Worm (Caenorhabditis elegans) whole organism, L3 larva: Measurements from ENCODE around the gene irld-8.

Source experiments
- R02D3.7 ChIP-seq: fragments of 150-350 bp; optimal IDR thresholded peaks from 2 replicates; lab custom pipeline; 2014; ENCODE audit warnings: missing biosample characterization, missing genetic modification characterization
- ZK546.5 ChIP-seq: sonication (generic microtip); optimal IDR thresholded peaks from 2 replicates; lab custom pipeline; 2017; ENCODE audit warnings: missing biosample characterization, missing genetic modification characterization
- ceh-16 ChIP-seq: sonication (generic microtip); optimal IDR thresholded peaks from 2 replicates; lab custom pipeline; 2017; ENCODE audit warnings: missing biosample characterization, missing genetic modification characterization
- ceh-28 ChIP-seq: fragments of 150-350 bp; optimal IDR thresholded peaks from 2 replicates; lab custom pipeline; 2014; ENCODE audit warnings: missing biosample characterization, missing genetic modification reagents, missing genetic modification characterization
- ceh-9 ChIP-seq: sonication (generic microtip); optimal IDR thresholded peaks from 2 replicates; lab custom pipeline; 2018; ENCODE audit warnings: missing biosample characterization, missing genetic modification characterization
- egl-27 ChIP-seq: sonication (generic microtip); optimal IDR thresholded peaks from 4 replicates; lab custom pipeline; 2017; ENCODE audit warnings: missing biosample characterization, missing genetic modification reagents, missing genetic modification characterization
- elt-1 ChIP-seq: fragments of 150-350 bp; optimal IDR thresholded peaks from 2 replicates; lab custom pipeline; 2014; ENCODE audit warnings: missing biosample characterization, missing genetic modification characterization
- elt-2 ChIP-seq: sonication (generic microtip); optimal IDR thresholded peaks from 2 replicates; lab custom pipeline; 2016; ENCODE audit warnings: missing genetic modification reagents, mild to moderate bottlenecking, missing genetic modification characterization, missing compliant biosample characterization
- fkh-2 ChIP-seq: fragments of 150-350 bp; optimal IDR thresholded peaks from 2 replicates; lab custom pipeline; 2014; ENCODE audit warnings: missing biosample characterization, missing genetic modification reagents, missing genetic modification characterization
- fos-1 ChIP-seq: fragments of 150-350 bp; optimal IDR thresholded peaks from 2 replicates; lab custom pipeline; 2014; ENCODE audit warnings: missing biosample characterization, missing genetic modification characterization
- hmg-11 ChIP-seq: sonication (generic microtip); optimal IDR thresholded peaks from 2 replicates; lab custom pipeline; 2016; ENCODE audit warnings: missing genetic modification characterization, missing compliant biosample characterization
- jun-1 ChIP-seq: fragments of 150-350 bp; optimal IDR thresholded peaks from 2 replicates; lab custom pipeline; 2014; ENCODE audit warnings: missing biosample characterization, missing genetic modification reagents, missing genetic modification characterization
- lin-39 ChIP-seq: fragments of 150-350 bp; optimal IDR thresholded peaks from 2 replicates; lab custom pipeline; 2018; ENCODE audit warnings: missing biosample characterization, missing genetic modification reagents, missing genetic modification characterization
- lsy-12 ChIP-seq: sonication (generic microtip); optimal IDR thresholded peaks from 2 replicates; lab custom pipeline; 2016; ENCODE audit warnings: mild to moderate bottlenecking, missing genetic modification characterization, missing compliant biosample characterization
- mdl-1 ChIP-seq: fragments of 150-350 bp; optimal IDR thresholded peaks from 2 replicates; lab custom pipeline; 2014; ENCODE audit warnings: missing biosample characterization, missing genetic modification characterization
- mml-1 ChIP-seq: fragments of 150-350 bp; sonication (generic microtip); optimal IDR thresholded peaks from 3 replicates; lab custom pipeline; 2014; ENCODE audit warnings: missing biosample characterization, missing genetic modification characterization
- nfya-1 ChIP-seq: sonication (generic microtip); optimal IDR thresholded peaks from 2 replicates; lab custom pipeline; 2017; ENCODE audit warnings: missing genetic modification characterization, mild to moderate bottlenecking, missing compliant biosample characterization, antibody characterized with exemption, moderate library complexity; ENCODE audit not compliant: insufficient read depth
- nhr-12 ChIP-seq: fragments of 150-350 bp; optimal IDR thresholded peaks from 2 replicates; lab custom pipeline; 2014; ENCODE audit warnings: missing biosample characterization, missing genetic modification characterization
- nhr-237 ChIP-seq: fragments of 150-350 bp; optimal IDR thresholded peaks from 2 replicates; lab custom pipeline; 2014; ENCODE audit warnings: missing biosample characterization, missing genetic modification characterization
- nhr-25 ChIP-seq: sonication (generic microtip); optimal IDR thresholded peaks from 2 replicates; lab custom pipeline; 2017; ENCODE audit warnings: missing biosample characterization, missing genetic modification characterization
- nhr-28 ChIP-seq: fragments of 150-350 bp; optimal IDR thresholded peaks from 2 replicates; lab custom pipeline; 2014; ENCODE audit warnings: missing biosample characterization, missing genetic modification characterization
- nhr-43 ChIP-seq: sonication (generic microtip); optimal IDR thresholded peaks from 2 replicates; lab custom pipeline; 2016; ENCODE audit warnings: mild to moderate bottlenecking, missing genetic modification characterization, missing compliant biosample characterization; ENCODE audit not compliant: poor library complexity, severe bottlenecking
- nhr-67 ChIP-seq: fragments of 150-350 bp; optimal IDR thresholded peaks from 2 replicates; lab custom pipeline; 2014; ENCODE audit warnings: missing biosample characterization, missing genetic modification characterization
- nhr-76 ChIP-seq: fragments of 150-350 bp; sonication (generic microtip); optimal IDR thresholded peaks from 5 replicates; lab custom pipeline; 2014; ENCODE audit warnings: missing biosample characterization, missing genetic modification characterization
- nhr-77 ChIP-seq: fragments of 150-350 bp; optimal IDR thresholded peaks from 2 replicates; lab custom pipeline; 2014; ENCODE audit warnings: missing biosample characterization, missing genetic modification characterization
- pha-4 ChIP-seq: fragments of 150-350 bp; optimal IDR thresholded peaks from 2 replicates; lab custom pipeline; 2014; ENCODE audit warnings: missing biosample characterization, missing genetic modification reagents, missing genetic modification characterization
- pqm-1 ChIP-seq: fragments of 150-350 bp; optimal IDR thresholded peaks from 2 replicates; lab custom pipeline; 2017; ENCODE audit warnings: missing biosample characterization, missing genetic modification characterization, inconsistent platforms
- sea-2 ChIP-seq: fragments of 150-350 bp; sonication (generic microtip); optimal IDR thresholded peaks from 4 replicates; lab custom pipeline; 2014; ENCODE audit warnings: missing biosample characterization, missing genetic modification reagents, missing genetic modification characterization
- skn-1 ChIP-seq: fragments of 150-350 bp; optimal IDR thresholded peaks from 2 replicates; lab custom pipeline; 2014; ENCODE audit warnings: missing biosample characterization, missing genetic modification characterization
- tbx-2 ChIP-seq: sonication (generic microtip); optimal IDR thresholded peaks from 2 replicates; lab custom pipeline; 2016; ENCODE audit warnings: mild to moderate bottlenecking, missing genetic modification characterization, missing compliant biosample characterization
- zag-1 ChIP-seq: fragments of 150-350 bp; optimal IDR thresholded peaks from 2 replicates; lab custom pipeline; 2014; ENCODE audit warnings: missing biosample characterization, missing genetic modification characterization

irld-8 gene

DNA sequence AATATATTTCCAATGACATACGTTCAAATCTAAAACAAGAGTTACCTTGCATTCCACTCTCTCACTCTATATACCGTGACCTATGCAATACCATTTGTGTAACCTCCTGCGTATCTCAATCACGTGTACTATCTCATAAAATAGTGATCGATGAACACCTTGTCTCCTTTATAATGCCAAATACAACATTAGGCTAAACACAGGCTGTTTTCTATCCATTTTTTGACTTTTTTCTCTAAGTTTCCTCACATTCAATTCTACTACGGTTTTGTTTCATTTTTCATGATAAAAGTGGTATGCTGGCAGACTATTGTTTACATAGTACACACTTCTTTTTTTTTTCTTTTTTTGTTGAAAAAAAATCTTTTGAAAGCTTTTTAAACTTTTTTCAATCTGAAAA lies 30.7 kb downstream of the irld-8 start (continued):
- TF ChIP-seq mml-1 (tag; lab: Kevin White, UChicago), result no peak

- TF ChIP-seq mdl-1 (tag; lab: Kevin White, UChicago), result no peak
- TF ChIP-seq fos-1 (tag; lab: Kevin White, UChicago), result no peak
- no peak for TF ChIP-seq elt-2
- no peak for TF ChIP-seq R02D3.7
- TF ChIP-seq tbx-2 (tag; lab: Kevin White, UChicago), result no peak
- TF ChIP-seq lsy-12 (tag; lab: Kevin White, UChicago), result no peak
- TF ChIP-seq fkh-2 (tag; lab: Kevin White, UChicago), result no peak
- TF ChIP-seq ZK546.5, result no peak
- no peak for TF ChIP-seq hmg-11
- TF ChIP-seq nhr-12 (tag; lab: Kevin White, UChicago), result no peak
Measured at ce11 chrIV:8148494-8148893, 32.9 kb downstream of the irld-8 start, which contains the start of gene pmk-1. Gene pmk-1 (plus strand): TSS chrIV:8148794.

DNA sequence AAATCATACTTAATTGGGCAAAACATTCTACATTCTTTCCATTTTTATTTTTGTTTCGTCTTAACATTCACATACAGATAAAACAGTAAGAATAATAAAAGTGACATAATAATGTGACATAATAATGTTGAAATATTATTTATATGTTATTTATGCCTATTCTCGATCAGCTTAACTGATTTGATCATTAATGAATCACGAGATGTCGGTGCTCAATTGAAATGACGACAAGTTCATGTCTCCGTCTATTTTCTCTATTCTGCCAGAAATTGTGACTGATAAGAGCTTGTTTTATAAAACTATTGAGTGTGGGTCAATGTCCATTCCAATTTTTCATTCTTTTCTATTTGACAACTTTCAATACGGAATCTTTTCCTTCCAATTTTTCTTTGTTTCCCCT lies 36.2 kb downstream of the irld-8 start:
- TF ChIP-seq nhr-43 (tag; lab: Kevin White, UChicago) (no peak), pha-4 (peak; percentile 46), elt-2 (peak; percentile 92), jun-1 (peak; percentile 20), lin-39 (tag; lab: Kevin White, UChicago) (no peak), pqm-1 (tag; lab: Kevin White, UChicago) (peak; percentile 95)

DNA sequence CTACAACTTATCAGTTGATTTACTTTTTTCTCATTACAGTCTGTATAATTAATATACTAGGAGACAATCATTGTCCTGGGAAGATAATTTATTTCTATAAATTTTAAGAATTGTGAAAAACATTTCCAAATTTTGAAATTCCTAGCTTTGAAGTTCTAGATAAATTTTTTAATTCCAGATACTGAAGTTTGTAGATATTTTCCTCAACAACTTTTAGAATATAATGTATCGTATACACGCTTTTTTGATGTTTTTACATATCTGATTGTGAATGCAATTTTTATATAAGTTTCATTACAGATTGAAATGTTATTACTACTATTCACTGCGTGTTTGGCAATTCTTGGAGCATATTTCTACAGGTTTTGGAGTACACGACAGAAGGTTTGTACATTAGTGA lies 36.6 kb downstream of the irld-8 start, which contains the start of gene faah-2:
TSS of gene faah-2 (plus strand) at position 301 of the 400 bp plus-strand sequence.
- no peak for TF ChIP-seq nhr-237 (tag; lab: Kevin White, UChicago)
- TF ChIP-seq egl-27, result no peak
- no peak for TF ChIP-seq lsy-12 (tag; lab: Kevin White, UChicago)
- no peak for TF ChIP-seq ceh-28
- no peak for TF ChIP-seq elt-1
- no peak for TF ChIP-seq nfya-1 (tag; lab: Kevin White, UChicago)
- no peak for TF ChIP-seq zag-1 (tag; lab: Kevin White, UChicago)
- TF ChIP-seq ceh-16 (tag; lab: Kevin White, UChicago), result no peak
- TF ChIP-seq R02D3.7, result no peak
- TF ChIP-seq nhr-25, result no peak
- no peak for TF ChIP-seq fkh-2 (tag; lab: Kevin White, UChicago)
- TF ChIP-seq nhr-28 (tag; lab: Kevin White, UChicago), result no peak
- no peak for TF ChIP-seq nhr-67 (tag; lab: Kevin White, UChicago)

DNA sequence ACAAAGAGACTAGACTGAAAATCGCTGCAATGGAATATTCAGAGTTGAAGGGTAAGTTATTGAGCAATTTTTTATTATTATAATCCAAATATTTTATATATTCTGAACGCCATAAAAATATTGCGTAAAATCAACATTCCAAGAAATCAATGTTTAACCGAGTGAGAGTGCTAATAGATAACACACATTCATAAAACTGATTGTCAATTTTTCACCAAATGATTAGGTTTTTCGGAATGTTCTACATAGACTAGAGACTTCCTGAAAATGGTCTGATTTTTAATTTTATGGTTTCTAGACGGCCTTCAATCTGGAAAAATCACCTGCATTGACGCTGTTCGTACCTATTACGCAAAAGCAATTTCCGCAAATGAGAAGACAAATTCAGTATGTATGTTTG lies 37.1 kb downstream of the irld-8 start:
- TF ChIP-seq skn-1 (tag; lab: Kevin White, UChicago) (no peak), pqm-1 (tag; lab: Kevin White, UChicago) (peak; percentile 57), elt-2 (peak; percentile 54)

DNA sequence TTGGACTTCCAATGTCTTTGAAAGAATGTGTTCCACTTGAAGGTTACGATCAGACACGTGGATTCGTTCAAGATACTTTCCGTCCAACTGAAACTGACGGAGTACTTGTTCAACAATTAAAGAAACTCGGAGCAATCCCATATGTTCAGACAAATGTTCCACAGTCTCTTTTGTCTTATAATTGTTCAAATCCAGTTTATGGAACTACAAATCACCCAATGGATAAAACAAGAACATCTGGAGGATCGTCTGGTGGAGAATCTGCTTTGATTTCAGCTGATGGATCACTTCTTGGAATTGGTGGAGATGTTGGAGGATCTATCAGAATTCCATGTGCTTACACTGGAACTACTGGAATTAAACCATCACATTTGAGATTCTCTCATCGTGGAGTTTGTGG lies 37.6 kb downstream of the irld-8 start:
- TF ChIP-seq fkh-2 (tag; lab: Kevin White, UChicago) (no peak), pqm-1 (tag; lab: Kevin White, UChicago) (no peak), sea-2 (GFP tag; lab: Kevin White, UChicago) (no peak), ZK546.5 (no peak), nhr-76 (tag; lab: Kevin White, UChicago) (no peak), nhr-77 (no peak)

ce11 chrIV:8154966-8155365 lies 39.4 kb downstream of the irld-8 start:
- no peak for TF ChIP-seq ceh-9
- TF ChIP-seq pqm-1 (tag; lab: Kevin White, UChicago), result peak; percentile 16
